Worm (Caenorhabditis elegans): Measurements from ENCODE around the gene gst-28.

- TF ChIP-seq tbx-11 (GFP tag; IDR thresholded peaks at IDR 0.05) (no peak), ama-1 (optimal IDR thresholded peaks at IDR 0.05) (no peak), aly-1 (tag; optimal IDR thresholded peaks at IDR 0.05) (no peak), pes-1 (GFP tag; IDR thresholded peaks at IDR 0.05) (no peak), scrt-1 (GFP tag; IDR thresholded peaks at IDR 0.05) (no peak), B0310.2 (tag; optimal IDR thresholded peaks at IDR 0.05) (no peak), ceh-36 (tag; optimal IDR thresholded peaks at IDR 0.05) (no peak), flt-1 (GFP tag; IDR thresholded peaks at IDR 0.05) (no peak), sea-1 (GFP tag; conservative IDR thresholded peaks at IDR 0.05) (no peak)
These were observed 18.9 kb downstream of the gst-28 start for ce11 chrII:15148442-15148841.

Measured in whole organism, early embryonic.